Worm (Caenorhabditis elegans): ENCODE data around the gene clh-5.

- no peak for TF ChIP-seq ztf-25 (GFP tag; IDR thresholded peaks at IDR 0.05)
- TF ChIP-seq ama-1 (optimal IDR thresholded peaks at IDR 0.05), result no peak
- TF ChIP-seq ama-1 (GFP tag; optimal IDR thresholded peaks at IDR 0.05), result no peak
- no peak for TF ChIP-seq madf-10 (tag; optimal IDR thresholded peaks at IDR 0.05)
- TF ChIP-seq nhr-90 (tag; optimal IDR thresholded peaks at IDR 0.05), result no peak
- no peak for TF ChIP-seq nhr-80 (tag; optimal IDR thresholded peaks at IDR 0.05)
- TF ChIP-seq fkh-3 (tag; optimal IDR thresholded peaks at IDR 0.05), result no peak
- TF ChIP-seq lsl-1 (GFP tag; optimal IDR thresholded peaks at IDR 0.05), result no peak
- TF ChIP-seq efl-1 (GFP tag; optimal IDR thresholded peaks at IDR 0.05), result no peak
- no peak for TF ChIP-seq F23B12.7 (tag; optimal IDR thresholded peaks at IDR 0.05; ENCODE audit: insufficient read depth)
- no peak for TF ChIP-seq egl-44 (GFP tag; IDR thresholded peaks at IDR 0.05)
- no peak for TF ChIP-seq lir-1 (GFP tag; conservative IDR thresholded peaks at IDR 0.05)
- TF ChIP-seq lsy-27 (tag; optimal IDR thresholded peaks at IDR 0.05; ENCODE audit: borderline replicate concordance, insufficient read depth), result no peak
Observed at ce11 chrII:9126965-9127364, 28.6 kb upstream of the clh-5 start.
